Fruit fly (Drosophila melanogaster) whole organism: ENCODE data around the gene Agpat3.

Experiments
- CG8478 ChIP-seq: fragments of >200 bp; optimal IDR thresholded peaks from 2 replicates; lab custom pipeline; 2018; ENCODE audit warnings: inconsistent platforms
- EcR ChIP-seq, 2 experiments: fragments of >200 bp; optimal IDR thresholded peaks; 2 replicates each; lab custom pipeline; 2017; ENCODE audit warnings: missing biosample characterization in 2 of 2, missing genetic modification characterization in 2 of 2, missing genetic modification reagents in 2 of 2
- pan ChIP-seq: fragments of >200 bp; optimal IDR thresholded peaks from 2 replicates; lab custom pipeline; 2017
- psq ChIP-seq: fragments of >200 bp; optimal IDR thresholded peaks from 2 replicates; lab custom pipeline; 2017
- usp ChIP-seq: fragments of >200 bp; optimal IDR thresholded peaks from 2 replicates; lab custom pipeline; 2017; ENCODE audit warnings: missing biosample characterization, missing genetic modification characterization, mixed read lengths

dm6 chr3L:16337739-16338138 is 48.0 kb downstream of the Agpat3 start:
- TF ChIP-seq pan (no peak), CG8478 (lab: Kevin White, UChicago) (no peak), psq (lab: Kevin White, UChicago) (no peak), EcR (GFP tag; optimal IDR thresholded peaks at IDR 0.05; lab: Kevin White, UChicago) (no peak), usp (GFP tag; lab: Kevin White, UChicago) (no peak)
